Fruit fly (Drosophila melanogaster): ENCODE results near the gene RpS19a.

RpS19a gene

DNA sequence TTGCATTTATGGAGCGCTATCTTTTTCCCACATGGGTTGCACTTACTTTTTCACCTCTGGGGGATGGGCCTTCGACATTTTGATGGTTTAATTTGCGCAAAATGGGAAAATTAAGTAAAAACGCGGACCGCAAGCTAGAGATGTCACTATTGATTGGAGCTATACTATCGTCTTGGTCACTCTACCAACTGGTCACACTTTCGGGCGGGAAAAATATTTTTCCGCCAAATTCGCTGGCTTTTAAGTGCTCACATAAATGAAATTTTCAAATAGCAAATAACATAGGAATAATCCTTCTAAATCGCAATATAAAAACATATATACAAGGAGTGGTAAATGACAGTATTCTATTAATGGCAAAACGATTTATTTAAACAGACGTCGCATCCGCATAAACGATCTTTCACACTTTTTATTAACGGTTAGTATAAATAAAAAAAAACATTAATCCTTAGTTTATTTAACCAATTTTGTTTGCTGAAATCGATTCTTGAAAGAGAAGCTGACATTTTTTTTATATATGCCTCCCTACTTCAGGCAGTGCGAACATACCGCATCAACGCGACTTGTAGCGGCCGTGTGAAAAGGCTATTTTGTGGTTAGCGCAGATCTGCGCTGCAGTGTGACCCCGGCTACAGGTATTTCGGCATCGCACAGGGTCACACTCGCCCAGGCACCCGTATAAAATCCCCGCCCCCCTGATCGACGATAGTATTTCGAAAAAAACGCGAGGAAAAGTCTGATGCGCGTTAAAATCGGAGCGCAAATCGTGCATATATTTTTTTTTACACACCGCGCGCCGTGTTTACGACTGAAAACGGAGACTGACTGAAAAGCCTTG is 2.8 kb downstream of the RpS19a start, which contains the start of the genes SNRPG and mthl1:
SNRPG (minus strand) TSS at position 160 of the 841 bp plus-strand sequence.
mthl1 (plus strand) TSS at position 709 of the 841 bp plus-strand sequence.
- TF ChIP-seq CG9705 (GFP tag; optimal IDR thresholded peaks at IDR 0.05) = peak; percentile 61
- TF ChIP-seq tai (GFP tag; optimal IDR thresholded peaks at IDR 0.05) = peak; percentile 75
- TF ChIP-seq CG32264 (GFP tag; optimal IDR thresholded peaks at IDR 0.05) = peak; percentile 10
- TF ChIP-seq psq (GFP tag; optimal IDR thresholded peaks at IDR 0.05) = peak; percentile 56
- no peak for TF ChIP-seq Dif (GFP tag; optimal IDR thresholded peaks at IDR 0.05; ENCODE audit: partially characterized antibody)
- TF ChIP-seq Dfd (GFP tag; optimal IDR thresholded peaks at IDR 0.05) = no peak
- TF ChIP-seq rgr (GFP tag; optimal IDR thresholded peaks at IDR 0.05) = peak; percentile 65
- TF ChIP-seq jim (GFP tag; optimal IDR thresholded peaks at IDR 0.05) = no peak
- peak; percentile 75 for TF ChIP-seq HLH106 (tag; optimal IDR thresholded peaks at IDR 0.05)
- TF ChIP-seq lola (GFP tag; optimal IDR thresholded peaks at IDR 0.05) = peak; percentile 15
- peak; percentile 79 for TF ChIP-seq dmrt93B (GFP tag; optimal IDR thresholded peaks at IDR 0.05)
- no peak for TF ChIP-seq brk (GFP tag; optimal IDR thresholded peaks at IDR 0.05)
- no peak for TF ChIP-seq dl (GFP tag; optimal IDR thresholded peaks at IDR 0.05; ENCODE audit: insufficient read depth in 1 of 2, partially characterized antibody in 2 of 2)
- TF ChIP-seq sage (GFP tag; optimal IDR thresholded peaks at IDR 0.05) = peak; percentile 34
- peak; percentile 7 for TF ChIP-seq sv (GFP tag; optimal IDR thresholded peaks at IDR 0.05)
- no peak for TF ChIP-seq Rel (GFP tag; optimal IDR thresholded peaks at IDR 0.05)
- peak; percentile 73 for TF ChIP-seq Rel (tag; optimal IDR thresholded peaks at IDR 0.05)
- TF ChIP-seq woc (GFP tag; optimal IDR thresholded peaks at IDR 0.05) = peak; percentile 80
- TF ChIP-seq GATAd (GFP tag; optimal IDR thresholded peaks at IDR 0.05) = no peak
- TF ChIP-seq N (GFP tag; optimal IDR thresholded peaks at IDR 0.05) = peak; percentile 93
- TF ChIP-seq Vsx2 (GFP tag; optimal IDR thresholded peaks at IDR 0.05; ENCODE audit: partially characterized antibody) = no peak
- no peak for TF ChIP-seq pan (optimal IDR thresholded peaks at IDR 0.05)
- peak; percentile 52 for TF ChIP-seq fru (GFP tag; optimal IDR thresholded peaks at IDR 0.05)
- peak; percentile 33 for TF ChIP-seq Myc (optimal IDR thresholded peaks at IDR 0.05)
- peak; percentile 56 for TF ChIP-seq h (GFP tag; optimal IDR thresholded peaks at IDR 0.05)
- TF ChIP-seq dsf (GFP tag; optimal IDR thresholded peaks at IDR 0.05; ENCODE audit: borderline replicate concordance) = peak; percentile 35
- peak; percentile 66 for TF ChIP-seq Sp1 (GFP tag; optimal IDR thresholded peaks at IDR 0.05)
- TF ChIP-seq Hnf4 (GFP tag; optimal IDR thresholded peaks at IDR 0.05) = peak; percentile 54
- peak; percentile 40 for TF ChIP-seq Hr83 (GFP tag; optimal IDR thresholded peaks at IDR 0.05; ENCODE audit: poor library complexity, severe bottlenecking)
- no peak for TF ChIP-seq Abd-B (GFP tag; optimal IDR thresholded peaks at IDR 0.05)
- TF ChIP-seq Hr78 (GFP tag; optimal IDR thresholded peaks at IDR 0.05) = peak; percentile 39
- TF ChIP-seq foxo (GFP tag; optimal IDR thresholded peaks at IDR 0.05) = peak in 1 of 2 experiments; percentile 78
- no peak for TF ChIP-seq Mio (GFP tag; optimal IDR thresholded peaks at IDR 0.05)
- peak; percentile 44 for TF ChIP-seq br (GFP tag; optimal IDR thresholded peaks at IDR 0.05)
- TF ChIP-seq OdsH (GFP tag; optimal IDR thresholded peaks at IDR 0.05) = no peak
- peak; percentile 14 for TF ChIP-seq Jra (GFP tag; optimal IDR thresholded peaks at IDR 0.05)
- TF ChIP-seq ey (GFP tag; optimal IDR thresholded peaks at IDR 0.05) = peak; percentile 62
- no peak for TF ChIP-seq CrebA (GFP tag; optimal IDR thresholded peaks at IDR 0.05; ENCODE audit: borderline replicate concordance)
- TF ChIP-seq usp (GFP tag; optimal IDR thresholded peaks at IDR 0.05) = no peak

DNA sequence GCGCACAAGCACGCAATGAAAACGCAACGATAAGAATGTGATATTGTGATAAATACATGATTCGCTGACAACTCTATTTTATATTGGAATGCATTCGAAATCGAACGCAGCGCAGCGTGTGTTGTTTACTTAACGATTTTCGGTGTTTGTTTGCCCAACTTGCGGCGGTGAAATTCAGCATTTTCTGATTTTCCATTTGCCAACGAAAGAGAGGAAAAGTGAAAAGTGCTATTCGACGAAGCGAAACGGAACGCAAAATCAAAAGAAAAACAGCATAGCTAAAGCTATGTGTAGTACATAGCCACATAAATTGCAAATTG is 3.4 kb downstream of the RpS19a start:
- TF ChIP-seq sv (GFP tag; optimal IDR thresholded peaks at IDR 0.05) = no peak
- no peak for TF ChIP-seq OdsH (GFP tag; optimal IDR thresholded peaks at IDR 0.05)

Measured in whole organism, wandering third instar larva.